Worm (Caenorhabditis elegans): ENCODE measurements around the gene rfs-1.

rfs-1 gene

DNA sequence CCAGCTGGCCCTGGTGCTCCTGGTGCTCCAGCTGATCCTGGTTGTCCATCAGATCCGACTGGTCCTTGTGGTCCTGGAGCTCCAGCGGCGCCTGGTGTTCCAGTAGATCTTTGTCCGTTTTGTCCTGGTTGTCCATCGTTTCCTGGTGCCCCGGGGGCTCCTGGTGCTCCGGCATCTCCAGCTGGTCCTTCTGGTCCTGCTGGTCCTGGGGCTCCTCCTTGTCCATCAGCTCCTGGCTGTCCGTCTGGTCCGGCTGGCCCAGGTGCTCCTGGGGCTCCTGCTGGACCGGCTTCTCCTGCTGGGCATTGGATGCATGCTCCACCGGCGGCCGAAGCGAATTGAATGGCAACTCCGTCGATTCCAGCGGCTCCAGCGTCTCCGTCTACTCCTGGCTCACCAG, 36.3 kb downstream of the rfs-1 start:
- TF ChIP-seq ztf-4 (tag; optimal IDR thresholded peaks at IDR 0.05) (no peak), elt-3 (tag; optimal IDR thresholded peaks at IDR 0.05) (no peak), unc-39 (tag; optimal IDR thresholded peaks at IDR 0.05) (no peak), daf-12 (tag; optimal IDR thresholded peaks at IDR 0.05) (no peak), fkh-10 (GFP tag; optimal IDR thresholded peaks at IDR 0.05) (no peak), aly-2 (tag; optimal IDR thresholded peaks at IDR 0.05) (no peak), elt-2 (tag; optimal IDR thresholded peaks at IDR 0.05) (no peak), pqm-1 (tag; optimal IDR thresholded peaks at IDR 0.05) (no peak), eor-1 (tag; optimal IDR thresholded peaks at IDR 0.05) (no peak), elt-1 (tag; optimal IDR thresholded peaks at IDR 0.05) (no peak), skn-1 (tag; optimal IDR thresholded peaks at IDR 0.05) (no peak), zag-1 (tag; optimal IDR thresholded peaks at IDR 0.05) (no peak), lsy-12 (tag; optimal IDR thresholded peaks at IDR 0.05) (no peak), ceh-9 (tag; optimal IDR thresholded peaks at IDR 0.05) (no peak), nhr-237 (tag; optimal IDR thresholded peaks at IDR 0.05) (no peak), ceh-28 (tag; optimal IDR thresholded peaks at IDR 0.05) (no peak), sea-2 (GFP tag; optimal IDR thresholded peaks at IDR 0.05) (no peak)

DNA sequence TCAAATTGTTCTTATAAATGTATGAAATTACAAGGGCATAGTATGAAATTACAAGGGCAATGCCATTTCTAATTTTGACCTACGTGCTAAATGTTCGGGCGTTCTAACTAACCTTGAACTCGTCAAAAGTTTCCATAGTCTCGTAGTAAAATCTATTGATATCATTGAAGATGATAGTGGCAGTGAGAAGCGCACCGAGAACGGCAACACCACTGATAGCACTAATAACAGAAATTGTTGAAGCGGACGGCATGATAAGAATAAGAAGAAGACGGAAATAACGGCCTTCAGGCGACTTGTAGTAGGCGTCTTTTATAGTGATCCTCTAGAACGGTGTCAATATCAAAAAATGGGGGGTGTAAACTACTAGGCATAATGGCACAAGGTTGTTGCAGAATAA, 37.1 kb downstream of the rfs-1 start, which contains the start of gene col-91:
Gene col-91 (minus strand): TSS at position 288 of the 400 bp plus-strand sequence.
- TF ChIP-seq daf-12 (tag; optimal IDR thresholded peaks at IDR 0.05) (no peak), nhr-43 (tag; optimal IDR thresholded peaks at IDR 0.05; ENCODE audit: poor library complexity, severe bottlenecking) (no peak), nhr-11 (tag; optimal IDR thresholded peaks at IDR 0.05) (no peak), nhr-25 (tag; optimal IDR thresholded peaks at IDR 0.05) (peak; percentile 78), elt-3 (tag; optimal IDR thresholded peaks at IDR 0.05) (peak in 1 of 3 experiments; percentile 90), eor-1 (tag; optimal IDR thresholded peaks at IDR 0.05) (no peak), mdl-1 (tag; optimal IDR thresholded peaks at IDR 0.05) (no peak), unc-62 (GFP tag; optimal IDR thresholded peaks at IDR 0.05) (no peak), nhr-67 (tag; optimal IDR thresholded peaks at IDR 0.05) (no peak), nhr-76 (tag; optimal IDR thresholded peaks at IDR 0.05) (no peak)

DNA sequence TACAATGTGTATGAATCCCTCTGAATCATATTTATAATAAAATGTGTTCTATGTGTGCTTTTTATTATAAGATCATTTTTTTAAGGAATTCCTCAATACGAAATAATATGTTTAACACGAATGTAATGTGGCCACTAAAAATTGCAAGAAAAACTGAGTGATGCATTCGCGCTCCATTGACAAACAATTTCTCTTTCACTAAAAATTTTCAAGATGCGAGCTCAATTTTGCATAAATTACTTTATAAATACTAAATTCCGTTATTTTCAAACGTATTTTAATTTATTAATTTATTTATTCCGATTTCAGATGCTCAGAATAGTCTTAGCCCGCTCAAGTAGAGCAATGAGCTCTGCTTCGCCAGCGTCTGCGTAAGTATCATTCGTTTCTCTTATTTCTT, 39.5 kb downstream of the rfs-1 start, which contains the start of gene mrps-9:
Gene mrps-9 (plus strand): TSS at position 310 of the 400 bp plus-strand sequence.
- no peak for TF ChIP-seq nhr-12 (tag; optimal IDR thresholded peaks at IDR 0.05)
- no peak for TF ChIP-seq pqm-1 (tag; optimal IDR thresholded peaks at IDR 0.05)
- TF ChIP-seq lin-15B (tag; optimal IDR thresholded peaks at IDR 0.05) = peak; percentile 51
- no peak for TF ChIP-seq ZK546.5 (tag; optimal IDR thresholded peaks at IDR 0.05)
- peak; percentile 3 for TF ChIP-seq nfya-1 (tag; optimal IDR thresholded peaks at IDR 0.05; ENCODE audit: insufficient read depth)
- TF ChIP-seq fkh-10 (GFP tag; optimal IDR thresholded peaks at IDR 0.05) = no peak
- no peak for TF ChIP-seq nhr-25 (tag; optimal IDR thresholded peaks at IDR 0.05)

DNA sequence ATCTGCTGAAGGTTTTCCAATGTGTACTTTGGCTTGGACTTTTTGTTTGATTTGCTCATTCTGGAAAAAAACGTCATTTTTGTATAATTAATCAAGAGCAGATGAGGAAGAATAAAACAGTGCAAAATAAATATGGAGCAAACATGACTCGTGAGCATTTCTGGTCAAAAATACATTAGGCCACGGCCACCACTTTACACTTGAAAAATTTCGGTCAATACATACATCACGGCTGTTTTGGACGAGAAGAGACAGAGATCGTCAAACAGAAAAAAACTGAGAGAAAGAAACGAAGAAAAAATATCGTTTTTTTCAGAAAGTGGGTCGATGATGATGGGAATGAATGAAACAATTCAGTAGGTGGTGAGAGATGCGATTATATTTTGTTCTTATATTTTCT, 42.0 kb downstream of the rfs-1 start, which contains the start of the genes F09G8.7 and crn-7:
Gene F09G8.7 (minus strand): TSS at position 60 of the 400 bp plus-strand sequence.
Gene crn-7 (plus strand): TSS at position 236 of the 400 bp plus-strand sequence.
- TF ChIP-seq nfya-1 (tag; optimal IDR thresholded peaks at IDR 0.05; ENCODE audit: insufficient read depth) (peak; percentile 51), fos-1 (tag; optimal IDR thresholded peaks at IDR 0.05) (no peak), fkh-10 (GFP tag; optimal IDR thresholded peaks at IDR 0.05) (no peak), elt-1 (tag; optimal IDR thresholded peaks at IDR 0.05) (no peak), pqm-1 (tag; optimal IDR thresholded peaks at IDR 0.05) (no peak), eor-1 (tag; optimal IDR thresholded peaks at IDR 0.05) (no peak), nhr-28 (tag; optimal IDR thresholded peaks at IDR 0.05) (no peak), ceh-16 (tag; optimal IDR thresholded peaks at IDR 0.05) (no peak), elt-2 (tag; optimal IDR thresholded peaks at IDR 0.05) (no peak), hmg-11 (tag; optimal IDR thresholded peaks at IDR 0.05) (no peak), ZK546.5 (tag; optimal IDR thresholded peaks at IDR 0.05) (no peak), nhr-25 (tag; optimal IDR thresholded peaks at IDR 0.05) (peak; percentile 9), ztf-11 (tag; optimal IDR thresholded peaks at IDR 0.05) (no peak), lin-15B (tag; optimal IDR thresholded peaks at IDR 0.05) (peak; percentile 71), mdl-1 (tag; optimal IDR thresholded peaks at IDR 0.05) (no peak), nhr-76 (tag; optimal IDR thresholded peaks at IDR 0.05) (no peak), snpc-4 (tag; optimal IDR thresholded peaks at IDR 0.05) (peak; percentile 26), nhr-23 (tag; optimal IDR thresholded peaks at IDR 0.05) (peak; percentile 42), daf-12 (tag; optimal IDR thresholded peaks at IDR 0.05) (no peak), elt-3 (tag; optimal IDR thresholded peaks at IDR 0.05) (no peak), pha-4 (tag; optimal IDR thresholded peaks at IDR 0.05) (peak; percentile 61)

Data from whole organism, L3 larva.